Worm (Caenorhabditis elegans): Measurements from ENCODE around the gene athp-1.

Gene athp-1

DNA sequence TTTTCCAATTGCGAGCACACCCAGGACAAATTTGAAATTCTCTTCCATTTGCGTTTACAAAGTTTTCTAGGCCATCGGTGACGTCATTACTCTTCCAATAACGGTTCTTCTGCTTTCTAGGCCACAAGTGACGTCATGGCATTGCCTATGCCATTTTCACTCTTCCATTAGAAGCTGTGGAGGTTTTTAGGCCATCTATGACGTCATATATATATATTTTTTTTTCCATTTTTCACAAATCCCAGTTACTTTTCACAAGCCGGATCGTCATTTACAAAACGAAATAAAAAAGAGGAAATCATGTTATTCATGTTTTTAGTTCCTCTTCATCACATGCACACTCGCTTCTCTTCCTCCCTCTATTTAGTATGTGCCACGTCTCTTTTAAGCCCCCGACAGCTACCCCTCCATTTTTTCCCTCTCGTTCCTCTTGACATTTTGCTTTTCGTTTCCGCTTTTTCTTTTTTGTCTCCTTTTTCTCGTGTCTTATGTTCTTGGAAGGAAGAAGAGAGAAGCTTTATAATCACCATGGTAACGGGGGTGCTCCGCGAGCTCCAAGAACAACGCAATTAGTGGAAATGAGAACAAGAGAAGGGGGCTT, 21.5 kb downstream of the athp-1 start:
- TF ChIP-seq mdl-1 (tag; optimal IDR thresholded peaks at IDR 0.05) (no peak), ZK546.5 (tag; optimal IDR thresholded peaks at IDR 0.05) (no peak), lin-15B (tag; optimal IDR thresholded peaks at IDR 0.05) (peak; percentile 21), fkh-10 (GFP tag; optimal IDR thresholded peaks at IDR 0.05) (peak; percentile 71), elt-2 (tag; optimal IDR thresholded peaks at IDR 0.05) (no peak), nhr-43 (tag; optimal IDR thresholded peaks at IDR 0.05; ENCODE audit: poor library complexity, severe bottlenecking) (no peak), lin-39 (tag; optimal IDR thresholded peaks at IDR 0.05) (peak; percentile 18), skn-1 (tag; optimal IDR thresholded peaks at IDR 0.05) (no peak), unc-62 (GFP tag; optimal IDR thresholded peaks at IDR 0.05) (no peak), egl-27 (tag; optimal IDR thresholded peaks at IDR 0.05) (no peak), nhr-11 (tag; optimal IDR thresholded peaks at IDR 0.05) (peak; percentile 16), elt-3 (tag; optimal IDR thresholded peaks at IDR 0.05) (no peak), nfya-1 (tag; optimal IDR thresholded peaks at IDR 0.05; ENCODE audit: insufficient read depth) (peak; percentile 38), snpc-4 (tag; optimal IDR thresholded peaks at IDR 0.05) (peak; percentile 39), nhr-23 (tag; optimal IDR thresholded peaks at IDR 0.05) (no peak), lsy-12 (tag; optimal IDR thresholded peaks at IDR 0.05) (no peak)

ce11 chrIII:10904320-10904961, 22.9 kb downstream of the athp-1 start:
- TF ChIP-seq ceh-28 (tag; optimal IDR thresholded peaks at IDR 0.05) (no peak), pqm-1 (tag; optimal IDR thresholded peaks at IDR 0.05) (no peak), elt-1 (tag; optimal IDR thresholded peaks at IDR 0.05) (peak; percentile 68), R02D3.7 (tag; optimal IDR thresholded peaks at IDR 0.05) (no peak)

- TF ChIP-seq ceh-82 (tag; optimal IDR thresholded peaks at IDR 0.05) = peak; percentile 80
- TF ChIP-seq hmg-11 (tag; optimal IDR thresholded peaks at IDR 0.05) = peak; percentile 68
- TF ChIP-seq lin-39 (tag; optimal IDR thresholded peaks at IDR 0.05) = peak; percentile 52
- TF ChIP-seq nfya-1 (tag; optimal IDR thresholded peaks at IDR 0.05; ENCODE audit: insufficient read depth) = peak; percentile 62
- TF ChIP-seq nhr-76 (tag; optimal IDR thresholded peaks at IDR 0.05) = no peak
- no peak for TF ChIP-seq ceh-16 (tag; optimal IDR thresholded peaks at IDR 0.05)
- peak; percentile 29 for TF ChIP-seq unc-62 (GFP tag; optimal IDR thresholded peaks at IDR 0.05)
- no peak for TF ChIP-seq unc-39 (tag; optimal IDR thresholded peaks at IDR 0.05)
- no peak for TF ChIP-seq pqm-1 (tag; optimal IDR thresholded peaks at IDR 0.05)
- TF ChIP-seq jun-1 (tag; optimal IDR thresholded peaks at IDR 0.05) = peak; percentile 2
- TF ChIP-seq lin-15B (tag; optimal IDR thresholded peaks at IDR 0.05) = peak; percentile 16
Observed at ce11 chrIII:10905112-10905511, 23.5 kb downstream of the athp-1 start.

DNA sequence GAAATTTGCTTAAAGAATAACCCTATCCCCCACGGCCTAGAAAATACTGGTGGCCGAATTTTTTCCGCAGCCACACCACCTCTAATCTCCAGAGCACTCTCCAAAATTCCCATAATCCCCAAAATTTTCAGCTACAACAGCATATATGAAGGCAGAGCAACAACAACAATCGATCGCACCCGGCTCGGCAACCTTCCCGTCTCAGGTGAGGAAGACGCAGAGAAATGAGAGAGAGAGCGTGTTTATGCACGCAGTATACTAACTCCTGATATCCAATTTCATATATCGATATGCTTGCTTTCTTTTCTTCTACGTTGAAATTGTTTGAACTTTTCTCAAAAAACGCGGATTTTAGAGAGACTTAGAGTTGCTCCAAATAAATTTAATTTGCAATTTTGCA, 24.8 kb downstream of the athp-1 start:
- TF ChIP-seq daf-12 (tag; optimal IDR thresholded peaks at IDR 0.05) (no peak), hmg-11 (tag; optimal IDR thresholded peaks at IDR 0.05) (peak; percentile 25)

- TF ChIP-seq elt-1 (tag; optimal IDR thresholded peaks at IDR 0.05) (peak; percentile 77), hmg-11 (tag; optimal IDR thresholded peaks at IDR 0.05) (no peak)
Observed at ce11 chrIII:10907678-10908217, 26.2 kb downstream of the athp-1 start.

- TF ChIP-seq ztf-4 (tag; optimal IDR thresholded peaks at IDR 0.05) = no peak
- TF ChIP-seq nhr-43 (tag; optimal IDR thresholded peaks at IDR 0.05; ENCODE audit: poor library complexity, severe bottlenecking) = no peak
- TF ChIP-seq ztf-11 (tag; optimal IDR thresholded peaks at IDR 0.05) = no peak
- no peak for TF ChIP-seq daf-12 (tag; optimal IDR thresholded peaks at IDR 0.05)
- no peak for TF ChIP-seq nfya-1 (tag; optimal IDR thresholded peaks at IDR 0.05; ENCODE audit: insufficient read depth)
- no peak for TF ChIP-seq egl-5 (tag; optimal IDR thresholded peaks at IDR 0.05)
- TF ChIP-seq egl-27 (tag; optimal IDR thresholded peaks at IDR 0.05) = no peak
- TF ChIP-seq elt-1 (tag; optimal IDR thresholded peaks at IDR 0.05) = peak; percentile 16
Observed at ce11 chrIII:10908543-10908942, 27.0 kb downstream of the athp-1 start.

Measured in whole organism, L3 larva.